Fruit fly (Drosophila melanogaster) whole organism, prepupa: ENCODE measurements around the gene mRpL10.

Source experiments
- Blimp-1 ChIP-seq: fragments of 200-800 bp; sonication (Bioruptor generic); optimal IDR thresholded peaks from 3 replicates; lab custom pipeline; 2017; ENCODE audit warnings: missing biosample characterization, missing genetic modification characterization, mild to moderate bottlenecking, moderate library complexity, missing genetic modification reagents
- CG10669 ChIP-seq: fragments of 200-800 bp; sonication (Bioruptor generic); optimal IDR thresholded peaks from 3 replicates; lab custom pipeline; 2018; ENCODE audit warnings: missing biosample characterization, mild to moderate bottlenecking, missing genetic modification characterization, moderate library complexity
- CG11294 ChIP-seq: fragments of 200-800 bp; sonication (Bioruptor generic); IDR thresholded peaks from 2 replicates; pipeline ENCODE4 v1.3.6; 2022; ENCODE audit warnings: missing biosample characterization, missing genetic modification characterization
- CG11902 ChIP-seq: fragments of 200-800 bp; sonication (Bioruptor generic); optimal IDR thresholded peaks from 3 replicates; lab custom pipeline; 2016; ENCODE audit warnings: missing biosample characterization, missing genetic modification characterization
- CG1621 ChIP-seq: fragments of 200-800 bp; sonication (Bioruptor generic); optimal IDR thresholded peaks from 3 replicates; lab custom pipeline; 2018; ENCODE audit warnings: missing biosample characterization, mild to moderate bottlenecking, missing genetic modification characterization
- CG16779 ChIP-seq: fragments of 200-800 bp; sonication (Bioruptor generic); optimal IDR thresholded peaks from 3 replicates; lab custom pipeline; 2017; ENCODE audit warnings: missing biosample characterization, mild to moderate bottlenecking, missing genetic modification characterization
- CG3032 ChIP-seq: fragments of 200-800 bp; optimal IDR thresholded peaks from 2 replicates; lab custom pipeline; 2019; ENCODE audit warnings: missing biosample characterization, mild to moderate bottlenecking, missing genetic modification characterization, moderate library complexity
- CG31627 ChIP-seq: fragments of 200-800 bp; sonication (Bioruptor generic); optimal IDR thresholded peaks from 3 replicates; lab custom pipeline; 2016; ENCODE audit warnings: missing biosample characterization, missing genetic modification characterization
- CG32006 ChIP-seq: fragments of 200-800 bp; sonication (Bioruptor generic); optimal IDR thresholded peaks from 3 replicates; lab custom pipeline; 2017; ENCODE audit warnings: missing biosample characterization, mild to moderate bottlenecking, missing genetic modification characterization
- CG34406 ChIP-seq: fragments of 200-800 bp; sonication (Bioruptor generic); optimal IDR thresholded peaks from 3 replicates; lab custom pipeline; 2016; ENCODE audit warnings: missing biosample characterization, missing genetic modification characterization
- CG3919 ChIP-seq: fragments of 200-800 bp; sonication (Bioruptor generic); optimal IDR thresholded peaks from 3 replicates; lab custom pipeline; 2016; ENCODE audit warnings: missing biosample characterization, missing genetic modification characterization
- CG4318 ChIP-seq: fragments of 200-800 bp; sonication (Bioruptor generic); optimal IDR thresholded peaks from 3 replicates; lab custom pipeline; 2017; ENCODE audit warnings: missing biosample characterization, mild to moderate bottlenecking, missing genetic modification characterization
- CG6163 ChIP-seq: fragments of 200-800 bp; sonication (Bioruptor generic); IDR thresholded peaks from 3 replicates; pipeline ENCODE4 v1.3.6; 2022; ENCODE audit warnings: missing biosample characterization, missing genetic modification characterization
- CG6276 ChIP-seq: fragments of 200-800 bp; sonication (Bioruptor generic); optimal IDR thresholded peaks from 2 replicates; lab custom pipeline; 2017; ENCODE audit warnings: missing biosample characterization, mild to moderate bottlenecking, missing genetic modification characterization
- CG6792 ChIP-seq: fragments of 200-800 bp; sonication (Bioruptor generic); optimal IDR thresholded peaks from 3 replicates; lab custom pipeline; 2016; ENCODE audit warnings: missing biosample characterization, missing genetic modification characterization
- CG6854 ChIP-seq: fragments of 200-800 bp; sonication (Bioruptor generic); optimal IDR thresholded peaks from 2 replicates; lab custom pipeline; 2017; ENCODE audit warnings: missing biosample characterization, mild to moderate bottlenecking, missing genetic modification characterization
- CG8119 ChIP-seq: fragments of 200-800 bp; sonication (Bioruptor generic); IDR thresholded peaks from 3 replicates; pipeline ENCODE4 v1.3.6; 2022; ENCODE audit warnings: missing biosample characterization, missing genetic modification characterization
- CG8319 ChIP-seq: fragments of 200-800 bp; sonication (Bioruptor generic); optimal IDR thresholded peaks from 3 replicates; lab custom pipeline; 2016; ENCODE audit warnings: missing biosample characterization, missing genetic modification characterization
- CG8632 ChIP-seq: fragments of 200-800 bp; sonication (Bioruptor generic); optimal IDR thresholded peaks from 3 replicates; lab custom pipeline; 2016; ENCODE audit warnings: missing biosample characterization, missing genetic modification characterization
- Eip75B ChIP-seq: fragments of 200-800 bp; sonication (Bioruptor generic); optimal IDR thresholded peaks from 3 replicates; lab custom pipeline; 2016; ENCODE audit warnings: missing biosample characterization, missing genetic modification characterization
- Eip78C ChIP-seq: fragments of 200-800 bp; sonication (Bioruptor generic); peaks from one replicate; lab custom pipeline; 2016; ENCODE audit warnings: missing biosample characterization, missing genetic modification characterization
- Ets21C ChIP-seq: fragments of 200-800 bp; sonication (Bioruptor generic); optimal IDR thresholded peaks from 3 replicates; lab custom pipeline; 2016; ENCODE audit warnings: missing biosample characterization, missing genetic modification characterization
- Ets96B ChIP-seq: fragments of 200-800 bp; optimal IDR thresholded peaks from 2 replicates; lab custom pipeline; 2019; ENCODE audit warnings: missing biosample characterization, mild to moderate bottlenecking, missing genetic modification characterization, moderate library complexity
- Gug ChIP-seq: fragments of 200-800 bp; sonication (Bioruptor generic); IDR thresholded peaks from 2 replicates; pipeline ENCODE4 v1.3.6; 2022; ENCODE audit warnings: missing biosample characterization, missing genetic modification characterization
- Hr39 ChIP-seq: fragments of 200-800 bp; sonication (Bioruptor generic); optimal IDR thresholded peaks from 2 replicates; lab custom pipeline; 2016; ENCODE audit warnings: missing biosample characterization, missing genetic modification characterization
- Hr4 ChIP-seq: fragments of 200-800 bp; sonication (Bioruptor generic); optimal IDR thresholded peaks from 3 replicates; lab custom pipeline; 2016; ENCODE audit warnings: missing biosample characterization, missing genetic modification characterization
- Lpt ChIP-seq: fragments of 200-800 bp; sonication (Bioruptor generic); optimal IDR thresholded peaks from 3 replicates; lab custom pipeline; 2016; ENCODE audit warnings: missing biosample characterization, missing genetic modification characterization
- OdsH ChIP-seq: fragments of 200-800 bp; sonication (Bioruptor generic); optimal IDR thresholded peaks from 3 replicates; lab custom pipeline; 2016; ENCODE audit warnings: missing biosample characterization, missing genetic modification characterization
- Sox102F ChIP-seq: fragments of 200-800 bp; sonication (Bioruptor generic); optimal IDR thresholded peaks from 2 replicates; lab custom pipeline; 2016; ENCODE audit warnings: missing biosample characterization, mild to moderate bottlenecking, missing genetic modification characterization
- Sox15 ChIP-seq: fragments of 200-800 bp; sonication (Bioruptor generic); optimal IDR thresholded peaks from 3 replicates; lab custom pipeline; 2016; ENCODE audit warnings: missing biosample characterization, missing genetic modification characterization
- achi ChIP-seq: fragments of 200-800 bp; sonication (Bioruptor generic); optimal IDR thresholded peaks from 3 replicates; lab custom pipeline; 2016; ENCODE audit warnings: missing biosample characterization, missing genetic modification characterization
- dac ChIP-seq: fragments of 200-800 bp; sonication (Bioruptor generic); optimal IDR thresholded peaks from 2 replicates; lab custom pipeline; 2017; ENCODE audit warnings: missing biosample characterization, mild to moderate bottlenecking, missing genetic modification characterization
- dsx ChIP-seq: fragments of 200-800 bp; optimal IDR thresholded peaks from 3 replicates; lab custom pipeline; 2019; ENCODE audit warnings: missing biosample characterization, mild to moderate bottlenecking, missing genetic modification characterization, moderate library complexity; ENCODE audit not compliant: poor library complexity, severe bottlenecking
- eg ChIP-seq: fragments of 200-800 bp; sonication (Bioruptor generic); IDR thresholded peaks from 3 replicates; pipeline ENCODE4 v1.3.6; 2022; ENCODE audit warnings: missing biosample characterization, missing genetic modification characterization
- fd85E ChIP-seq: fragments of 200-800 bp; sonication (Bioruptor generic); optimal IDR thresholded peaks from 3 replicates; lab custom pipeline; 2016; ENCODE audit warnings: missing biosample characterization, missing genetic modification characterization
- lz ChIP-seq: fragments of 200-800 bp; sonication (Bioruptor generic); optimal IDR thresholded peaks from 3 replicates; lab custom pipeline; 2016; ENCODE audit warnings: missing biosample characterization, missing genetic modification characterization
- net ChIP-seq: fragments of 200-800 bp; sonication (Bioruptor generic); optimal IDR thresholded peaks from 3 replicates; lab custom pipeline; 2016; ENCODE audit warnings: missing biosample characterization, missing genetic modification characterization
- pdm3 ChIP-seq: fragments of 200-800 bp; sonication (Bioruptor generic); optimal IDR thresholded peaks from 3 replicates; lab custom pipeline; 2016; ENCODE audit warnings: missing biosample characterization, missing genetic modification characterization
- salr ChIP-seq, 2 experiments: fragments of 200-800 bp; sonication (Bioruptor generic); optimal IDR thresholded peaks; 3 replicates each; lab custom pipeline; 2016 to 2018; ENCODE audit warnings: missing biosample characterization in 2 of 2, missing genetic modification characterization in 2 of 2, mild to moderate bottlenecking in 1 of 2
- topi ChIP-seq: fragments of 200-800 bp; sonication (Bioruptor generic); optimal IDR thresholded peaks from 3 replicates; lab custom pipeline; 2016; ENCODE audit warnings: missing biosample characterization, missing genetic modification characterization
- vri ChIP-seq: fragments of 200-800 bp; sonication (Bioruptor generic); optimal IDR thresholded peaks from 3 replicates; lab custom pipeline; 2016; ENCODE audit warnings: missing biosample characterization, mild to moderate bottlenecking, missing genetic modification characterization

The mRpL10 gene

dm6 chr2L:232187-232586, 28.6 kb downstream of the mRpL10 start, which contains the start of gene CG13693:
TSS of gene CG13693 (plus strand) at chr2L:232487.
- TF ChIP-seq eg (GFP tag; lab: Robert Waterston, UW): no peak
- no peak for TF ChIP-seq CG3919 (GFP tag; lab: Kevin White, UChicago)
- TF ChIP-seq CG8119 (GFP tag; lab: Robert Waterston, UW): no peak
- TF ChIP-seq dsx (GFP tag; lab: Kevin White, UChicago): no peak
- TF ChIP-seq CG8632 (GFP tag; lab: Kevin White, UChicago): no peak
- no peak for TF ChIP-seq Blimp-1 (GFP tag; lab: Kevin White, UChicago)
- TF ChIP-seq achi (GFP tag; lab: Kevin White, UChicago): no peak
- no peak for TF ChIP-seq fd85E
- TF ChIP-seq CG6792 (GFP tag; lab: Kevin White, UChicago): no peak
- TF ChIP-seq, all 60 proteins: peak for 0

dm6 chr2L:240176-240769, 36.7 kb downstream of the mRpL10 start:
- TF ChIP-seq CG6854 (GFP tag; lab: Kevin White, UChicago) (no peak), CG1621 (tag; lab: Kevin White, UChicago) (no peak), OdsH (GFP tag; lab: Kevin White, UChicago) (no peak), Eip78C (no peak), Hr4 (GFP tag; lab: Kevin White, UChicago) (no peak), CG11902 (GFP tag; lab: Kevin White, UChicago) (no peak), Sox15 (GFP tag; lab: Kevin White, UChicago) (no peak), eg (GFP tag; lab: Robert Waterston, UW) (no peak), Sox102F (GFP tag; lab: Kevin White, UChicago) (no peak), CG34406 (GFP tag; lab: Kevin White, UChicago) (no peak), topi (no peak), lz (GFP tag; lab: Kevin White, UChicago) (no peak)
- TF ChIP-seq, all 60 proteins: peak for 0

- no peak for TF ChIP-seq CG11294 (GFP tag; lab: Robert Waterston, UW)
These were observed 37.8 kb downstream of the mRpL10 start for dm6 chr2L:241415-241814.

dm6 chr2L:243123-243522, 39.5 kb downstream of the mRpL10 start:
- no peak for TF ChIP-seq OdsH (GFP tag; lab: Kevin White, UChicago)
- TF ChIP-seq Hr39 (GFP tag; lab: Kevin White, UChicago): no peak
- TF ChIP-seq lz (GFP tag; lab: Kevin White, UChicago): no peak
- TF ChIP-seq achi (GFP tag; lab: Kevin White, UChicago): no peak
- TF ChIP-seq Sox15 (GFP tag; lab: Kevin White, UChicago): no peak
- TF ChIP-seq Hr4 (GFP tag; lab: Kevin White, UChicago): no peak
- TF ChIP-seq CG3032 (tag; lab: Kevin White, UChicago): no peak
- TF ChIP-seq CG4318 (GFP tag; lab: Kevin White, UChicago): no peak
- no peak for TF ChIP-seq CG6163
- no peak for TF ChIP-seq CG11294 (GFP tag; lab: Robert Waterston, UW)
- no peak for TF ChIP-seq CG8319 (GFP tag; lab: Kevin White, UChicago)
- TF ChIP-seq Ets21C: no peak
- no peak for TF ChIP-seq salr (GFP tag; optimal IDR thresholded peaks at IDR 0.05; lab: Kevin White, UChicago)
- TF ChIP-seq Blimp-1 (GFP tag; lab: Kevin White, UChicago): no peak
- TF ChIP-seq Ets96B (tag; lab: Kevin White, UChicago): no peak

- TF ChIP-seq eg (GFP tag; lab: Robert Waterston, UW) (peak; percentile 90), CG8319 (GFP tag; lab: Kevin White, UChicago) (no peak), achi (GFP tag; lab: Kevin White, UChicago) (no peak), pdm3 (GFP tag; lab: Kevin White, UChicago) (no peak), CG11294 (GFP tag; lab: Robert Waterston, UW) (peak; percentile 37; the same call in 1 of the 2 replicates), CG8119 (GFP tag; lab: Robert Waterston, UW) (peak; percentile 93), CG6276 (peak; percentile 79), CG31627 (GFP tag; lab: Kevin White, UChicago) (no peak), vri (GFP tag; lab: Kevin White, UChicago) (no peak), CG4318 (GFP tag; lab: Kevin White, UChicago) (peak; percentile 76), Eip75B (no peak), dac (peak; percentile 63), CG16779 (peak; percentile 11), net (GFP tag; lab: Kevin White, UChicago) (peak; percentile 50), CG10669 (GFP tag; lab: Kevin White, UChicago) (no peak), Hr4 (GFP tag; lab: Kevin White, UChicago) (peak; percentile 27), Gug (peak; percentile 64), Sox102F (GFP tag; lab: Kevin White, UChicago) (no peak), Lpt (peak; percentile 80), dsx (GFP tag; lab: Kevin White, UChicago) (no peak), Blimp-1 (GFP tag; lab: Kevin White, UChicago) (no peak), Ets96B (tag; lab: Kevin White, UChicago) (no peak), CG32006 (GFP tag; lab: Kevin White, UChicago) (peak; percentile 88)
These were observed 40.2 kb downstream of the mRpL10 start for dm6 chr2L:243819-244218.
